Fruit fly (Drosophila melanogaster) whole organism: ENCODE results near the gene Trs20.

Experiments used
- CG8478 ChIP-seq: fragments of >200 bp; optimal IDR thresholded peaks from 2 replicates; lab custom pipeline; 2018; ENCODE audit warnings: inconsistent platforms
- Dll ChIP-seq: fragments of >200 bp; optimal IDR thresholded peaks from 2 replicates; lab custom pipeline; 2017
- pan ChIP-seq: fragments of >200 bp; optimal IDR thresholded peaks from 2 replicates; lab custom pipeline; 2017
- psq ChIP-seq: fragments of >200 bp; optimal IDR thresholded peaks from 2 replicates; lab custom pipeline; 2017
- usp ChIP-seq: fragments of >200 bp; optimal IDR thresholded peaks from 2 replicates; lab custom pipeline; 2017; ENCODE audit warnings: missing biosample characterization, missing genetic modification characterization, mixed read lengths

dm6 chr3L:16147819-16148236, 16.4 kb upstream of the Trs20 start:
- no peak for TF ChIP-seq pan (lab: Kevin White, UChicago)
- no peak for TF ChIP-seq usp (GFP tag; lab: Kevin White, UChicago)
- no peak for TF ChIP-seq psq (lab: Kevin White, UChicago)
- no peak for TF ChIP-seq CG8478
- no peak for TF ChIP-seq Dll (lab: Kevin White, UChicago)
